Worm (Caenorhabditis elegans) whole organism, early embryonic: ENCODE results near the gene fbxa-106.

Experiments
- B0310.2 ChIP-seq: sonication (generic microtip); optimal IDR thresholded peaks from 2 replicates; lab custom pipeline; 2016; ENCODE audit warnings: mild to moderate bottlenecking, missing genetic modification characterization, missing compliant biosample characterization
- aly-1 ChIP-seq: sonication (generic microtip); optimal IDR thresholded peaks from 2 replicates; lab custom pipeline; 2016; ENCODE audit warnings: missing genetic modification characterization, missing compliant biosample characterization
- ama-1 ChIP-seq: fragments of 150-350 bp; optimal IDR thresholded peaks from 2 replicates; lab custom pipeline; 2014
- ceh-13 ChIP-seq: fragments of 200-800 bp; sonication (Bioruptor generic); optimal IDR thresholded peaks from 2 replicates; lab custom pipeline; 2018; ENCODE audit warnings: mild to moderate bottlenecking, missing genetic modification characterization, missing compliant biosample characterization
- flt-1 ChIP-seq: fragments of 200-800 bp; sonication (Bioruptor generic); IDR thresholded peaks from 2 replicates; pipeline ENCODE4 v1.3.6; 2022; ENCODE audit warnings: missing genetic modification characterization, missing compliant biosample characterization
- hmbx-1 ChIP-seq: sonication (generic microtip); optimal IDR thresholded peaks from 2 replicates; lab custom pipeline; 2016; ENCODE audit warnings: mild to moderate bottlenecking, missing genetic modification characterization, missing compliant biosample characterization
- hmg-4 ChIP-seq: fragments of 200-800 bp; sonication (Bioruptor generic); optimal IDR thresholded peaks from 2 replicates; lab custom pipeline; 2018; ENCODE audit warnings: mild to moderate bottlenecking, missing genetic modification characterization, missing compliant biosample characterization
- hnd-1 ChIP-seq: sonication (generic microtip); optimal IDR thresholded peaks from 2 replicates; lab custom pipeline; 2016; ENCODE audit warnings: missing genetic modification characterization, missing compliant biosample characterization
- scrt-1 ChIP-seq: fragments of 200-800 bp; sonication (Bioruptor generic); IDR thresholded peaks from 2 replicates; pipeline ENCODE4 v1.3.6; 2022; ENCODE audit warnings: missing genetic modification characterization, missing compliant biosample characterization
- sea-1 ChIP-seq: fragments of 200-800 bp; sonication (Bioruptor generic); conservative IDR thresholded peaks from 2 replicates; pipeline ENCODE4 v1.3.6; 2022; ENCODE audit warnings: missing genetic modification characterization, missing compliant biosample characterization
- tbx-11 ChIP-seq: fragments of 200-800 bp; sonication (Bioruptor generic); IDR thresholded peaks from 2 replicates; pipeline ENCODE4 v1.3.6; 2022; ENCODE audit warnings: missing genetic modification characterization, missing compliant biosample characterization
- tbx-37 ChIP-seq: fragments of 200-800 bp; sonication (Bioruptor generic); conservative IDR thresholded peaks from 2 replicates; pipeline ENCODE4 v1.3.6; 2022; ENCODE audit warnings: missing genetic modification reagents, missing genetic modification characterization, missing compliant biosample characterization

- TF ChIP-seq hnd-1 (no peak), flt-1 (GFP tag; lab: Robert Waterston, UW) (no peak), ama-1 (lab: Kevin White, UChicago) (no peak), B0310.2 (tag; lab: Kevin White, UChicago) (no peak), tbx-37 (GFP tag; lab: Robert Waterston, UW) (no peak), aly-1 (tag; lab: Kevin White, UChicago) (no peak), sea-1 (no peak), hmbx-1 (tag; lab: Kevin White, UChicago) (no peak), tbx-11 (GFP tag; lab: Robert Waterston, UW) (no peak), hmg-4 (GFP tag; lab: Kevin White, UChicago) (no peak), scrt-1 (GFP tag; lab: Robert Waterston, UW) (no peak), ceh-13 (GFP tag; lab: Kevin White, UChicago) (no peak)
Measured at ce11 chrV:18128545-18128944, 43.5 kb upstream of the fbxa-106 start.
